In genomic region chrX:6522634-6523070, ce11 we compare ENCODE assay signal across 2 worm cellular contexts.
TF ChIP-seq lines count a peak whose summit lies in the region.

No protein-coding gene starts in this region.

TF ChIP-seq in whole organism, L4 larva, 104 proteins besides CTCF, POLR2A, EP300 and RAD21 (continued from another document):
- no peak for TF ChIP-seq ztf-11 (tag; optimal IDR thresholded peaks at IDR 0.05; lab: Kevin White, UChicago)
- TF ChIP-seq nhr-41 (GFP tag; IDR thresholded peaks at IDR 0.05; lab: Robert Waterston, UW) = 0 out of 2 replicates have a peak, but pooled peaks have one; percentile 19
- TF ChIP-seq daf-8 (GFP tag; IDR thresholded peaks at IDR 0.05; lab: Robert Waterston, UW) = 0 out of 2 replicates have a peak, but pooled peaks have one; percentile 50
- TF ChIP-seq snpc-4 (tag; optimal IDR thresholded peaks at IDR 0.05; lab: Kevin White, UChicago) = no peak
- no peak for TF ChIP-seq spr-3 (GFP tag; optimal IDR thresholded peaks at IDR 0.05; lab: Kevin White, UChicago)
- no peak for TF ChIP-seq nhr-237 (tag; optimal IDR thresholded peaks at IDR 0.05; lab: Kevin White, UChicago)
- peak; percentile 80 for TF ChIP-seq php-3 (GFP tag; IDR thresholded peaks at IDR 0.05; lab: Robert Waterston, UW)
- no peak for TF ChIP-seq D1046.2 (GFP tag; IDR thresholded peaks at IDR 0.05; lab: Robert Waterston, UW)
- no peak for TF ChIP-seq ceh-32 (tag; optimal IDR thresholded peaks at IDR 0.05; lab: Kevin White, UChicago; ENCODE audit: poor library complexity)
- no peak for TF ChIP-seq hmg-1.1 (GFP tag; IDR thresholded peaks at IDR 0.05; lab: Robert Waterston, UW)
- no peak for TF ChIP-seq spr-1 (tag; optimal IDR thresholded peaks at IDR 0.05; lab: Kevin White, UChicago)
- no peak for TF ChIP-seq snpc-1.2 (GFP tag; IDR thresholded peaks at IDR 0.05; lab: Robert Waterston, UW)
- TF ChIP-seq vab-7 (GFP tag; IDR thresholded peaks at IDR 0.05; lab: Robert Waterston, UW) = no peak
- no peak for TF ChIP-seq T20F7.1 (GFP tag; optimal IDR thresholded peaks at IDR 0.05; lab: Kevin White, UChicago)
- TF ChIP-seq nhr-76 (tag; optimal IDR thresholded peaks at IDR 0.05; lab: Kevin White, UChicago) = no peak
- TF ChIP-seq pqm-1 (tag; optimal IDR thresholded peaks at IDR 0.05; lab: Kevin White, UChicago) = peak; percentile 67
- no peak; the same call in none of the 2 replicates for TF ChIP-seq T26A8.4 (GFP tag; IDR thresholded peaks at IDR 0.05; lab: Robert Waterston, UW)
- TF ChIP-seq duxl-1 (tag; optimal IDR thresholded peaks at IDR 0.05; lab: Kevin White, UChicago; ENCODE audit: poor library complexity) = no peak
- TF ChIP-seq gei-8 (GFP tag; optimal IDR thresholded peaks at IDR 0.05; lab: Kevin White, UChicago) = peak; percentile 54
- TF ChIP-seq lin-38 (GFP tag; IDR thresholded peaks at IDR 0.05; lab: Robert Waterston, UW) = no peak
- TF ChIP-seq unc-62 (GFP tag; optimal IDR thresholded peaks at IDR 0.05 in 1 of 2; lab: Kevin White, UChicago) = peak; percentile 6 to 57
- no peak for TF ChIP-seq unc-62 (tag; optimal IDR thresholded peaks at IDR 0.05; lab: Kevin White, UChicago)
- TF ChIP-seq rbr-2 (tag; optimal IDR thresholded peaks at IDR 0.05; lab: Kevin White, UChicago) = no peak
- no peak for TF ChIP-seq sdz-12 (GFP tag; optimal IDR thresholded peaks at IDR 0.05; lab: Kevin White, UChicago)
- TF ChIP-seq zfp-3 (GFP tag; conservative IDR thresholded peaks at IDR 0.05; lab: Robert Waterston, UW) = no peak; the same call in none of the 2 replicates
- TF ChIP-seq aha-1 (tag; lab: Kevin White, UChicago) = peak; percentile 92
- no peak for TF ChIP-seq zag-1 (tag; optimal IDR thresholded peaks at IDR 0.05; lab: Kevin White, UChicago)
- no peak for TF ChIP-seq nhr-25 (tag; optimal IDR thresholded peaks at IDR 0.05; lab: Kevin White, UChicago; ENCODE audit: borderline replicate concordance, insufficient read depth)
- TF ChIP-seq egl-43 (GFP tag; IDR thresholded peaks at IDR 0.05; lab: Robert Waterston, UW) = no peak
- no peak for TF ChIP-seq daf-12 (tag; optimal IDR thresholded peaks at IDR 0.05; lab: Kevin White, UChicago)

TF ChIP-seq in whole organism, young adult, 124 proteins besides CTCF, POLR2A, EP300 and RAD21 (continued from another document):
- TF ChIP-seq ceh-100 (GFP tag; IDR thresholded peaks at IDR 0.05; lab: Robert Waterston, UW) = no peak
- TF ChIP-seq fkh-3 (tag; optimal IDR thresholded peaks at IDR 0.05; lab: Kevin White, UChicago) = peak; percentile 86
- TF ChIP-seq C17E4.6 (GFP tag; IDR thresholded peaks at IDR 0.05; lab: Robert Waterston, UW) = peak; percentile 19; the same call in 1 of the 2 replicates
- no peak for TF ChIP-seq hrde-1 (tag; optimal IDR thresholded peaks at IDR 0.05; lab: Kevin White, UChicago; ENCODE audit: borderline replicate concordance)
- TF ChIP-seq ceh-79 (tag; optimal IDR thresholded peaks at IDR 0.05; lab: Kevin White, UChicago) = no peak
- TF ChIP-seq hmg-20 (GFP tag; IDR thresholded peaks at IDR 0.05; lab: Robert Waterston, UW) = peak; percentile 49; the same call in 1 of the 2 replicates
- peak; percentile 93 for TF ChIP-seq atf-7 (tag; optimal IDR thresholded peaks at IDR 0.05; lab: Kevin White, UChicago)
- TF ChIP-seq bed-1 (GFP tag; IDR thresholded peaks at IDR 0.05; lab: Robert Waterston, UW) = no peak
- TF ChIP-seq die-1 (tag; optimal IDR thresholded peaks at IDR 0.05; lab: Kevin White, UChicago) = no peak
- TF ChIP-seq lin-26 (GFP tag; IDR thresholded peaks at IDR 0.05; lab: Robert Waterston, UW) = no peak
- TF ChIP-seq repo-1 (tag; optimal IDR thresholded peaks at IDR 0.05; lab: Kevin White, UChicago) = peak; percentile 69
- no peak for TF ChIP-seq F39B2.1 (GFP tag; IDR thresholded peaks at IDR 0.05; lab: Robert Waterston, UW)
- no peak for TF ChIP-seq rec-8 (tag; optimal IDR thresholded peaks at IDR 0.05; lab: Kevin White, UChicago)
- TF ChIP-seq somi-1 (GFP tag; optimal IDR thresholded peaks at IDR 0.05; lab: Kevin White, UChicago) = no peak
- TF ChIP-seq attf-5 (GFP tag; optimal IDR thresholded peaks at IDR 0.05; lab: Kevin White, UChicago) = no peak
- no peak for TF ChIP-seq ceh-27 (GFP tag; optimal IDR thresholded peaks at IDR 0.05; lab: Kevin White, UChicago)
- TF ChIP-seq Y56A3A.18 (GFP tag; IDR thresholded peaks at IDR 0.05; lab: Robert Waterston, UW) = peak; percentile 84
- TF ChIP-seq mxl-1 (tag; optimal IDR thresholded peaks at IDR 0.05; lab: Kevin White, UChicago) = no peak
- TF ChIP-seq F23B12.7 (tag; optimal IDR thresholded peaks at IDR 0.05; lab: Kevin White, UChicago; ENCODE audit: insufficient read depth) = no peak
- no peak for TF ChIP-seq nfya-1 (tag; optimal IDR thresholded peaks at IDR 0.05; lab: Kevin White, UChicago; ENCODE audit: borderline replicate concordance, insufficient read depth)
- peak; percentile 78; the same call in 1 of the 2 replicates for TF ChIP-seq Y95B8A.8 (GFP tag; IDR thresholded peaks at IDR 0.05; lab: Robert Waterston, UW)
- TF ChIP-seq lag-1 (GFP tag; IDR thresholded peaks at IDR 0.05; lab: Robert Waterston, UW) = no peak
- TF ChIP-seq lin-54 (GFP tag; optimal IDR thresholded peaks at IDR 0.05; lab: Kevin White, UChicago) = peak; percentile 47
- TF ChIP-seq nhr-80 (tag; optimal IDR thresholded peaks at IDR 0.05; lab: Kevin White, UChicago) = peak; percentile 92
- no peak for TF ChIP-seq T07F8.4 (tag; optimal IDR thresholded peaks at IDR 0.05; lab: Kevin White, UChicago)
- TF ChIP-seq ZK185.1 (tag; optimal IDR thresholded peaks at IDR 0.05; lab: Kevin White, UChicago; ENCODE audit: poor library complexity, severe bottlenecking) = peak; percentile 18
